Fruit fly (Drosophila melanogaster): ENCODE results near the gene Cyp4g1.

Gene Cyp4g1

dm6 chrX:515676-516075 is 46.5 kb upstream of the Cyp4g1 start (continued):
- TF ChIP-seq da (GFP tag; optimal IDR thresholded peaks at IDR 0.05) (no peak), mld (GFP tag; IDR thresholded peaks at IDR 0.05; ENCODE audit: partially characterized antibody) (no peak), CG17359 (tag; optimal IDR thresholded peaks at IDR 0.05) (peak; percentile 35), dysf (GFP tag; IDR thresholded peaks at IDR 0.05) (no peak; the same call in 2 of the 3 replicates), CG17385 (GFP tag; optimal IDR thresholded peaks at IDR 0.05) (no peak), CG1603 (tag; optimal IDR thresholded peaks at IDR 0.05) (peak; percentile 21), Mes4 (GFP tag; optimal IDR thresholded peaks at IDR 0.05) (no peak), Hsf (GFP tag; optimal IDR thresholded peaks at IDR 0.05) (no peak), CG6683 (GFP tag; optimal IDR thresholded peaks at IDR 0.05) (no peak), row (GFP tag; IDR thresholded peaks at IDR 0.05) (no peak), emc (GFP tag; optimal IDR thresholded peaks at IDR 0.05) (no peak), CG4404 (GFP tag; IDR thresholded peaks at IDR 0.05) (no peak), CG2116 (GFP tag; optimal IDR thresholded peaks at IDR 0.05) (no peak), CkIIα-i1 (GFP tag; IDR thresholded peaks at IDR 0.05) (no peak), mirr (GFP tag; optimal IDR thresholded peaks at IDR 0.05) (peak; percentile 21), HHEX (GFP tag; optimal IDR thresholded peaks at IDR 0.05) (peak; percentile 57), Hr78 (GFP tag; optimal IDR thresholded peaks at IDR 0.05) (no peak), bcd (GFP tag; optimal IDR thresholded peaks at IDR 0.05) (no peak), CG6765 (GFP tag; optimal IDR thresholded peaks at IDR 0.05) (peak; percentile 32), slou (GFP tag; optimal IDR thresholded peaks at IDR 0.05) (no peak), CG12769 (tag; optimal IDR thresholded peaks at IDR 0.05) (peak; percentile 55), klu (GFP tag; IDR thresholded peaks at IDR 0.05) (no peak), Antp (GFP tag; optimal IDR thresholded peaks at IDR 0.05) (no peak), Med (GFP tag) (peak; percentile 82), CG3281 (GFP tag; optimal IDR thresholded peaks at IDR 0.05) (peak; percentile 43), gem (tag; optimal IDR thresholded peaks at IDR 0.05) (peak; percentile 36), CG12071 (GFP tag; optimal IDR thresholded peaks at IDR 0.05) (peak; percentile 28), HmgZ (tag; optimal IDR thresholded peaks at IDR 0.05) (peak; percentile 8), CG32767 (GFP tag; IDR thresholded peaks at IDR 0.05) (no peak), org-1 (GFP tag; optimal IDR thresholded peaks at IDR 0.05) (no peak), MESR4 (GFP tag; optimal IDR thresholded peaks at IDR 0.05) (no peak), CG10543 (GFP tag; optimal IDR thresholded peaks at IDR 0.05) (peak; percentile 28), CG7839 (tag; optimal IDR thresholded peaks at IDR 0.05) (peak; percentile 13), nmo (GFP tag; optimal IDR thresholded peaks at IDR 0.05) (no peak), esg (GFP tag; conservative IDR thresholded peaks at IDR 0.05) (no peak), sens (GFP tag) (peak; percentile 71), CG13894 (tag; optimal IDR thresholded peaks at IDR 0.05) (no peak), CG6254 (GFP tag; optimal IDR thresholded peaks at IDR 0.05) (no peak), CG11723 (GFP tag; optimal IDR thresholded peaks at IDR 0.05) (no peak), Usf (GFP tag; optimal IDR thresholded peaks at IDR 0.05) (no peak), Hr3 (GFP tag; optimal IDR thresholded peaks at IDR 0.05) (no peak), CG31365 (tag; optimal IDR thresholded peaks at IDR 0.05) (no peak), cwo (GFP tag; optimal IDR thresholded peaks at IDR 0.05) (no peak), Fer3 (tag; optimal IDR thresholded peaks at IDR 0.05) (peak; percentile 45), CG42726 (GFP tag; IDR thresholded peaks at IDR 0.05; ENCODE audit: partially characterized antibody) (no peak), Meics (GFP tag; optimal IDR thresholded peaks at IDR 0.05) (peak; percentile 48), CG17568 (GFP tag; optimal IDR thresholded peaks at IDR 0.05) (peak; percentile 25), CG1832 (GFP tag; optimal IDR thresholded peaks at IDR 0.05) (no peak), CrebB (tag; optimal IDR thresholded peaks at IDR 0.05) (peak; percentile 35), caup (GFP tag; optimal IDR thresholded peaks at IDR 0.05; ENCODE audit: severe bottlenecking) (peak; percentile 66)
